Worm (Caenorhabditis elegans): Measurements from ENCODE around the gene tat-3.

The tat-3 gene

DNA sequence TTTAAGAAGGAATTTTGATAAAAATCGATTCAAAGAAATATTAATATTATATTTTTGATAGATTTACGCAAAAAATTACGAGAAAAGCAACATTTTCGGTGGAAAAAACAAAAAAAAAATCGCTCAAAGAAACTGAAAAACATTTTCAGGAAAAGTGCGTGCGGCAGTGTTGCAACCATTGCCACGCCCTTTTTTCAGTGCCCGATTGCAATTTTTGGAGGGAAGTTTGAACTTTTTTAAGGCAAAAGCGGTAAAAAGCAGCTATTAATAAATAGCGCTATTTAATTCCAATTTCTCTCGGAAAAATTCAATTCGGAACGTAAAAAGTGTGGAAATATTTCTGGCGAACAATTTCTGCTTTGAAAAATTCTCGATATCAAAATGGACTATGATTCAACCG, 9.4 kb downstream of the tat-3 start:
- no peak for TF ChIP-seq tab-1 (GFP tag; IDR thresholded peaks at IDR 0.05)
- no peak for TF ChIP-seq ref-1 (GFP tag; conservative IDR thresholded peaks at IDR 0.05)
- TF ChIP-seq ztf-23 (GFP tag; IDR thresholded peaks at IDR 0.05), result no peak
- no peak for TF ChIP-seq cog-1 (tag; optimal IDR thresholded peaks at IDR 0.05)
- no peak for TF ChIP-seq flt-1 (GFP tag; IDR thresholded peaks at IDR 0.05)
- no peak for TF ChIP-seq klf-2 (GFP tag; conservative IDR thresholded peaks at IDR 0.05)
- no peak for TF ChIP-seq T22C8.4 (GFP tag; IDR thresholded peaks at IDR 0.05)
- TF ChIP-seq ztf-29 (GFP tag; IDR thresholded peaks at IDR 0.05), result no peak
- no peak for TF ChIP-seq med-1 (GFP tag; optimal IDR thresholded peaks at IDR 0.05; ENCODE audit: insufficient read depth)

DNA sequence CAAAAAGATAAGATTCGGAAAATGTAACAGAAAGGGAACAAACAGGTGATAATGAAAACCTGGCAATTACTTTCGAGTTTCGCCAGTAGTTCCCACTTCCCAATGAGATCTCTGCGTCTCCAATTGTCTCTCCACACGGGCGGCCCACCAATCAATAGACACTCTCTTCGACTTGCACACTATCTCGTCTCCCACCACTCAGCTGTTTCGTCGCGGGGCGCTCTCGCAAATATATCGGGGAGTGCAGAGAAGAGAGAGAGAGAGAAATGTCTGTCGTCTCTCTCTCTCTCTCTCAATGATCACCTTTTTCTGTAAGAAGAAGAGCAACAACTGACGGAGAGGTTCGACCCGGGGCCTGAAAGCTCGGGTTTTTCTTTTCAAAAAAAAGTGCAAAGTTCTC, 10.3 kb downstream of the tat-3 start:
- TF ChIP-seq klf-2 (GFP tag; conservative IDR thresholded peaks at IDR 0.05) (no peak), flt-1 (GFP tag; IDR thresholded peaks at IDR 0.05) (0 out of 2 replicates have a peak, but pooled peaks have one; percentile 39), ztf-29 (GFP tag; IDR thresholded peaks at IDR 0.05) (no peak), ztf-23 (GFP tag; IDR thresholded peaks at IDR 0.05) (peak; percentile 46; the same call in 1 of the 2 replicates), cog-1 (tag; optimal IDR thresholded peaks at IDR 0.05) (peak; percentile 26), ref-1 (GFP tag; conservative IDR thresholded peaks at IDR 0.05) (no peak), med-1 (GFP tag; optimal IDR thresholded peaks at IDR 0.05; ENCODE audit: insufficient read depth) (no peak), tab-1 (GFP tag; IDR thresholded peaks at IDR 0.05) (no peak), T22C8.4 (GFP tag; IDR thresholded peaks at IDR 0.05) (peak; percentile 97)

DNA sequence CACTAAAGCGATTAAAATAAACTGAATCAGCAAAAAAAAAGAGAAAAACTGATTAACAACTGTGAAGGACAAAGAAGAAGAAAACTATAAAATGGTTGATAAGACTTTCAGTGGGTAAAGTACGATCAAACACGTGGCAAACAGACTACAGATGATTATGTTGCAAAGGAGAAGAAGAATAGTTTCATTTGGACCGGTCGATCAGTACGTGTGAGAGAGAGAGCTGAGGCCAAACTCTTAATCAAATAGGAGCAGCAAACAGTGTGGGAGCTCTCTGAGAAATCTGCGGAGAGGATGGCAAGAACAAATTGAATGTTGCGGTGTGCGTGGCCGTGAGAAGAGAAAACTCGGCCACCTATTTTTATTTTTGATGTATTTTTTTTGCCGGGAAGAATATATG, 11.4 kb downstream of the tat-3 start:
- TF ChIP-seq tab-1 (GFP tag; IDR thresholded peaks at IDR 0.05) (no peak), cog-1 (tag; optimal IDR thresholded peaks at IDR 0.05) (no peak), flt-1 (GFP tag; IDR thresholded peaks at IDR 0.05) (no peak), ztf-23 (GFP tag; IDR thresholded peaks at IDR 0.05) (no peak), klf-2 (GFP tag; conservative IDR thresholded peaks at IDR 0.05) (no peak), ztf-29 (GFP tag; IDR thresholded peaks at IDR 0.05) (no peak), T22C8.4 (GFP tag; IDR thresholded peaks at IDR 0.05) (no peak), ref-1 (GFP tag; conservative IDR thresholded peaks at IDR 0.05) (no peak), med-1 (GFP tag; optimal IDR thresholded peaks at IDR 0.05; ENCODE audit: insufficient read depth) (no peak)

DNA sequence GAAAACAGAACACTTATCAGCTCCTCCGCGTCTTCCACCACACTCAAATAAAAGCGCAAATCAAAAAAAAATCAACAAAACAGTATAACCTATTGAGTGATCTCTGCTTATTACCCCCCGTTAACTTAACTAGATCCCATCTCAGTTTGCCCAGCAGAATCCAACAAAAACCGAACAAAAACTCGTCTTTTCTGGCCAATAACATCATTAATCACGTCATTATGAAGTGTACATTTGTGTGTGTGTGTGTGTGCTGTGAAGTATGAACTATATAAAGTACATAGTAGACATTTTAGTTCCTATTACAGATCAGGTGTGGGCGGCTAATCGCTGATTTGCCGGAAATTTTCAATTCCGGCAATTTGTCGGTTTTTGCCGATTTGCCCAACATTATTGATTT, 12.4 kb downstream of the tat-3 start:
- TF ChIP-seq ztf-23 (GFP tag; IDR thresholded peaks at IDR 0.05) (no peak), med-1 (GFP tag; optimal IDR thresholded peaks at IDR 0.05; ENCODE audit: insufficient read depth) (no peak), T22C8.4 (GFP tag; IDR thresholded peaks at IDR 0.05) (no peak), ztf-29 (GFP tag; IDR thresholded peaks at IDR 0.05) (no peak), klf-2 (GFP tag; conservative IDR thresholded peaks at IDR 0.05) (no peak), flt-1 (GFP tag; IDR thresholded peaks at IDR 0.05) (no peak), ref-1 (GFP tag; conservative IDR thresholded peaks at IDR 0.05) (no peak), tab-1 (GFP tag; IDR thresholded peaks at IDR 0.05) (no peak), cog-1 (tag; optimal IDR thresholded peaks at IDR 0.05) (no peak)

DNA sequence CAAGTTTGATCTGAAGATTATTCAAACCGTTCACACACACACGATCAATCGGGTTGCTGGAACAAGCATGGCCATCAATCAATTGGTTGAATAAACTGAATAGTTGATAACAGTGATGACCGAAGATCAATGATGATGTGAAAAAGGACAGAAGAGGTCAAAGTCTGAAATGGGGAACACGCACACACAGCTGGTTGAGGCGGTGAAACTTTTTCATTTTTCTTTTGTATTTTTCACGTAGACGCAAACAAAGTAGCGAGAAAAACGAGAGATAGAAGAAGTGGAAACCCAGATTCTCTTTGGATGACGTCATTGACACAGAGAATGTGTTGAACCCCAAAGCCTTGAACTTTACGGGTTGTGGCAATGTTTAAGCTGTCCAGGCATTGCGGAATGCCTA, 13.0 kb downstream of the tat-3 start:
- no peak for TF ChIP-seq ztf-29 (GFP tag; IDR thresholded peaks at IDR 0.05)
- TF ChIP-seq T22C8.4 (GFP tag; IDR thresholded peaks at IDR 0.05), result no peak
- no peak for TF ChIP-seq tab-1 (GFP tag; IDR thresholded peaks at IDR 0.05)
- no peak for TF ChIP-seq ref-1 (GFP tag; conservative IDR thresholded peaks at IDR 0.05)
- TF ChIP-seq ztf-23 (GFP tag; IDR thresholded peaks at IDR 0.05), result no peak
- no peak for TF ChIP-seq cog-1 (tag; optimal IDR thresholded peaks at IDR 0.05)
- TF ChIP-seq med-1 (GFP tag; optimal IDR thresholded peaks at IDR 0.05; ENCODE audit: insufficient read depth), result no peak
- TF ChIP-seq klf-2 (GFP tag; conservative IDR thresholded peaks at IDR 0.05), result no peak

ce11 chrIII:10716091-10716490, 14.4 kb downstream of the tat-3 start, which contains the start of gene W09D10.4:
Gene W09D10.4, minus strand, starts transcription at chrIII:10716191.
- TF ChIP-seq tab-1 (GFP tag; IDR thresholded peaks at IDR 0.05) (no peak), med-1 (GFP tag; optimal IDR thresholded peaks at IDR 0.05; ENCODE audit: insufficient read depth) (no peak), flt-1 (GFP tag; IDR thresholded peaks at IDR 0.05) (no peak), klf-2 (GFP tag; conservative IDR thresholded peaks at IDR 0.05) (no peak), T22C8.4 (GFP tag; IDR thresholded peaks at IDR 0.05) (no peak), ref-1 (GFP tag; conservative IDR thresholded peaks at IDR 0.05) (no peak), cog-1 (tag; optimal IDR thresholded peaks at IDR 0.05) (no peak), ztf-23 (GFP tag; IDR thresholded peaks at IDR 0.05) (no peak), ztf-29 (GFP tag; IDR thresholded peaks at IDR 0.05) (no peak)

- no peak for TF ChIP-seq flt-1 (GFP tag; IDR thresholded peaks at IDR 0.05)
- no peak for TF ChIP-seq tab-1 (GFP tag; IDR thresholded peaks at IDR 0.05)
- TF ChIP-seq ztf-23 (GFP tag; IDR thresholded peaks at IDR 0.05), result no peak
- TF ChIP-seq ztf-29 (GFP tag; IDR thresholded peaks at IDR 0.05), result no peak
- TF ChIP-seq med-1 (GFP tag; optimal IDR thresholded peaks at IDR 0.05; ENCODE audit: insufficient read depth), result no peak
- TF ChIP-seq cog-1 (tag; optimal IDR thresholded peaks at IDR 0.05), result no peak
- no peak for TF ChIP-seq klf-2 (GFP tag; conservative IDR thresholded peaks at IDR 0.05)
- TF ChIP-seq ref-1 (GFP tag; conservative IDR thresholded peaks at IDR 0.05), result no peak
- no peak for TF ChIP-seq T22C8.4 (GFP tag; IDR thresholded peaks at IDR 0.05)
These were observed 16.0 kb downstream of the tat-3 start for ce11 chrIII:10714541-10714940.

DNA sequence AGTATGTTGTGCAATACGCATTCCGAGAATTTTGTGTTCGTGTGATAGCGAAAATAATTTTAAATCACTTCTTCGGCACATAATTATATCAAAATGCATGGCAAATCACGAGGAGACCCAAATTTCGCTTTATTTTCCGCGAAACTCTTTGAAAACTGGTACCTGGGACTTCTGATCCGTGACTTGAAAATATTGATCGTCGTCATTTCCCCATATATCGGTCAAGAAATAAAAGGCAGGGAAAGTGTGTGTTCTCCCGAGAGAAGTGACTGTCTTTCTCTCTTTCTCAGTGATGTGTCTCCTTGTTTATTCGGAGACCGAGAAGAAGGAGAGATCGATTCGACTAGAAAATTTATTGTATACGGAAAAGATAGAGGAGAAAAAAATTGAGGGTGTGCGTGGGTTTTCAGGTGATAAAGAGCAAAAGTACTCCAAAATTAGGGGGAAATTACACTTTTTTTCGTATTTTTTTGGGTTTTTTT, 19.3 kb downstream of the tat-3 start, which contains the start of gene W09D10.5:
TSS of gene W09D10.5 (minus strand) at position 345 of the 482 bp plus-strand sequence.
- TF ChIP-seq flt-1 (GFP tag; IDR thresholded peaks at IDR 0.05) (0 out of 2 replicates have a peak, but pooled peaks have one; percentile 6), ztf-29 (GFP tag; IDR thresholded peaks at IDR 0.05) (no peak), T22C8.4 (GFP tag; IDR thresholded peaks at IDR 0.05) (no peak)

ce11 chrIII:10709676-10710075, 20.8 kb downstream of the tat-3 start:
- TF ChIP-seq klf-2 (GFP tag; conservative IDR thresholded peaks at IDR 0.05) (no peak), med-1 (GFP tag; optimal IDR thresholded peaks at IDR 0.05; ENCODE audit: insufficient read depth) (no peak), T22C8.4 (GFP tag; IDR thresholded peaks at IDR 0.05) (no peak), ztf-29 (GFP tag; IDR thresholded peaks at IDR 0.05) (no peak), ref-1 (GFP tag; conservative IDR thresholded peaks at IDR 0.05) (no peak), flt-1 (GFP tag; IDR thresholded peaks at IDR 0.05) (no peak), cog-1 (tag; optimal IDR thresholded peaks at IDR 0.05) (no peak), ztf-23 (GFP tag; IDR thresholded peaks at IDR 0.05) (no peak), tab-1 (GFP tag; IDR thresholded peaks at IDR 0.05) (no peak)

ce11 chrIII:10708484-10708883, 22.0 kb downstream of the tat-3 start:
- no peak for TF ChIP-seq med-1 (GFP tag; optimal IDR thresholded peaks at IDR 0.05; ENCODE audit: insufficient read depth)
- TF ChIP-seq flt-1 (GFP tag; IDR thresholded peaks at IDR 0.05), result no peak
- no peak for TF ChIP-seq ztf-29 (GFP tag; IDR thresholded peaks at IDR 0.05)
- TF ChIP-seq klf-2 (GFP tag; conservative IDR thresholded peaks at IDR 0.05), result no peak
